Fruit fly (Drosophila melanogaster) S2 (cell line): ENCODE data around the gene CG4678.

Source experiments
- CG8478 ChIP-seq: fragments of >200 bp; optimal IDR thresholded peaks from 2 replicates; lab custom pipeline; 2018
- CTCF ChIP-seq, 2 experiments: fragments of >200 bp; optimal IDR thresholded peaks; 2 replicates each; lab custom pipeline; 2018

- TF ChIP-seq CG8478 (lab: Kevin White, UChicago): no peak
- TF ChIP-seq CTCF (optimal IDR thresholded peaks at IDR 0.05; lab: Kevin White, UChicago): no peak
Observed at dm6 chrX:16744345-16744744, 48.4 kb downstream of the CG4678 start.
